Worm (Caenorhabditis elegans) whole organism, L4/young adult: ENCODE results near the gene grp-1.

Source experiments
- W03F9.2 ChIP-seq: fragments of 150-350 bp; optimal IDR thresholded peaks from 2 replicates; lab custom pipeline; 2014; ENCODE audit warnings: missing biosample characterization, missing genetic modification characterization
- dao-5 ChIP-seq: sonication (generic microtip); optimal IDR thresholded peaks from 2 replicates; lab custom pipeline; 2016; ENCODE audit warnings: missing genotype, missing genetic modification characterization, moderate library complexity, missing compliant biosample characterization
- him-1 ChIP-seq: sonication (generic microtip); optimal IDR thresholded peaks from 2 replicates; lab custom pipeline; 2016; ENCODE audit warnings: missing genotype, missing genetic modification reagents, missing genetic modification characterization, missing compliant biosample characterization

The grp-1 gene

DNA sequence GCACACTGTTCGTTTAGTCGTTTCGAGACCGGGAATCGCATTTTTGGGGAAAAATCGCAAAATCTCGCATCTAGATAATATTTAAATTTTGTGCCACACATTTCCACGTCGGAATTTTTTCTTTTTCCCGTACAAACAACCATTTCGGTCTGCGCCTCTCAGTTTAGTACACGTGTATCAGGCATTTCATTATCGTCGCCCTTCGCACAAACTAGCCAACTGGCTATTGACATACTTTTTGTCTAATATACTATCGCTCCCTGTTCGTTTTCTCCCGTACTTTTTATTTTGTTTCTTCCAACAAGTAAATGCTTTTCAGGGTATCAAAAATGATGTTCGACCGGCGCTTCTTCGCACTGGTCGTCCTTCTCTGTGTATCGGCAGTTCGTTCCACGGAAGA is 47.8 kb downstream of the grp-1 start, which contains the start of gene C14B9.2:
Gene C14B9.2, plus strand, starts transcription at position 320 of the 400 bp plus-strand sequence.
- no peak for TF ChIP-seq dao-5 (tag; lab: Kevin White, UChicago)

DNA sequence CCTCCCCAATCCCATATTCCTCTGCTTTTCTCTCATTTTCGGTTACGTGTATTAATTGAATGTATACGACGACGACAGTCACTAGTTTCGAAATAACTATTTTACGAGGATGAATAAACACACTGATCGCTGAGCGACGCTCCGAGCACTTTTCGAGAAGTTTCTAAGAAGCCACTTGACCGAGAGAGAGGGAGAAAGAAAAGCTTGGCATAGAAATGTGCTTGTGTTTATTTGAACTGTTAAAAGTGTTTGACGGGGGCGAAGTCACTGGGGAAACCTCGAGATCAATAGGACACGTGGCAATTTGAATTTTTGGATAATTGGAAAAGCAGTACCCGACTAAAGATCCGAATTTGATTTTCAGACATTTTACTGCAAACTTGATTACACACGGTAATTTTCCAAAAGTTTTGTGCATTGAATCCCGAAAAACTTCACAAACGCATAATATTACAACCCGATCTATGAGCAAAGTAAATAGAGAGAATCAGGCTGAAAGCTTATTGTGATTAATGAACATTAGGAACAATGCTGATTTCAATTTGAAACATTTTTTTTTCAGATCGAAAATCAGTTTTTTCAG is 51.1 kb downstream of the grp-1 start:
- TF ChIP-seq him-1 (tag; lab: Kevin White, UChicago) (no peak), W03F9.2 (tag; lab: Kevin White, UChicago) (no peak)

DNA sequence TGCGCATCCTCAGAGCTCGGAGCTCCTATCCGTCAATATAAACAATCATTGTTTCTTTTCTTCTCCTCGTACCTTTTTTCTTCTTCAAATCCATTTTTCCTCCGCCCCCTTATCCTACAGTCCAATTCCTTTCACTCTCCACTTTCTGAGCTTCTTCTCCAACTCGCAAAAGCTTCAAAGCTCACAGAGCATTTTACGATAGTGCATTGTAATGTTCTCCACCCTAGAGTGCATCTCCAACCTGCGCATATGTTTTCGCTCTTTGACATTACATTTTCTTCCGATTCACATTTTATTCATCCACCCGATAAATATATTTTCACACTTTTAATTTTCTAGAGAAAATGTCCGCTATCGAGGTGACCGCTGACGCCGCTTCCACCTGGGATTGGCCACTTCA is 52.3 kb downstream of the grp-1 start, which contains the start of gene hsp-12.2:
Gene hsp-12.2, plus strand, starts transcription at position 301 of the 400 bp plus-strand sequence.
- no peak for TF ChIP-seq W03F9.2 (tag; lab: Kevin White, UChicago)
- TF ChIP-seq dao-5 (tag; lab: Kevin White, UChicago) = no peak
